Worm (Caenorhabditis elegans): Measurements from ENCODE around the gene Y37D8A.2.

ce11 chrIII:12870060-12870696 lies 50.2 kb downstream of the Y37D8A.2 start, which contains the start of gene Y37D8A.6:
- TF ChIP-seq elt-1 (tag; optimal IDR thresholded peaks at IDR 0.05): no peak
- peak; percentile 24 for TF ChIP-seq nfya-1 (tag; optimal IDR thresholded peaks at IDR 0.05; ENCODE audit: insufficient read depth)
- TF ChIP-seq ztf-4 (tag; optimal IDR thresholded peaks at IDR 0.05): no peak
- no peak for TF ChIP-seq R02D3.7 (tag; optimal IDR thresholded peaks at IDR 0.05)
- no peak for TF ChIP-seq elt-3 (tag; optimal IDR thresholded peaks at IDR 0.05)
- TF ChIP-seq mdl-1 (tag; optimal IDR thresholded peaks at IDR 0.05): no peak
- no peak for TF ChIP-seq jun-1 (tag; optimal IDR thresholded peaks at IDR 0.05)
- TF ChIP-seq unc-39 (tag; optimal IDR thresholded peaks at IDR 0.05): no peak
- TF ChIP-seq lin-15B (tag; optimal IDR thresholded peaks at IDR 0.05): peak; percentile 15
- no peak for TF ChIP-seq nhr-11 (tag; optimal IDR thresholded peaks at IDR 0.05)
- TF ChIP-seq ztf-11 (tag; optimal IDR thresholded peaks at IDR 0.05): no peak
- TF ChIP-seq aly-2 (tag; optimal IDR thresholded peaks at IDR 0.05): no peak
- no peak for TF ChIP-seq elt-2 (tag; optimal IDR thresholded peaks at IDR 0.05)
